Fruit fly (Drosophila melanogaster): ENCODE measurements around the gene AsnRS.

Gene AsnRS

dm6 chr2L:19155937-19156736 is 24.4 kb upstream of the AsnRS start (continued):
- TF ChIP-seq CG32006 (GFP tag; optimal IDR thresholded peaks at IDR 0.05) (no peak), eg (GFP tag; IDR thresholded peaks at IDR 0.05) (peak; percentile 70), ss (GFP tag; optimal IDR thresholded peaks at IDR 0.05) (peak; percentile 100), Hr38 (GFP tag; optimal IDR thresholded peaks at IDR 0.05) (no peak), Eip78C (GFP tag) (peak; percentile 90), CG6276 (GFP tag; optimal IDR thresholded peaks at IDR 0.05) (peak; percentile 62), Smox (GFP tag; optimal IDR thresholded peaks at IDR 0.05) (no peak), CG31627 (GFP tag; optimal IDR thresholded peaks at IDR 0.05) (no peak), CG1621 (tag; optimal IDR thresholded peaks at IDR 0.05) (peak; percentile 94), Hr4 (GFP tag; optimal IDR thresholded peaks at IDR 0.05) (peak; percentile 6)

- TF ChIP-seq Sox14 (GFP tag; optimal IDR thresholded peaks at IDR 0.05) (no peak), CG9139 (GFP tag; optimal IDR thresholded peaks at IDR 0.05) (peak; percentile 80), svp (GFP tag) (peak; percentile 87), Hr4 (GFP tag; optimal IDR thresholded peaks at IDR 0.05) (no peak), CG4318 (GFP tag; optimal IDR thresholded peaks at IDR 0.05) (no peak), CG32006 (GFP tag; optimal IDR thresholded peaks at IDR 0.05) (no peak), Hr39 (GFP tag; optimal IDR thresholded peaks at IDR 0.05) (no peak), dsx (GFP tag; optimal IDR thresholded peaks at IDR 0.05; ENCODE audit: poor library complexity, severe bottlenecking) (peak; percentile 71), CG31627 (GFP tag; optimal IDR thresholded peaks at IDR 0.05) (no peak), Lpt (GFP tag; optimal IDR thresholded peaks at IDR 0.05) (no peak), net (GFP tag; optimal IDR thresholded peaks at IDR 0.05) (peak; percentile 55), CG34406 (GFP tag; optimal IDR thresholded peaks at IDR 0.05) (no peak), lz (GFP tag; optimal IDR thresholded peaks at IDR 0.05) (no peak), achi (GFP tag; optimal IDR thresholded peaks at IDR 0.05) (no peak), CG6163 (GFP tag; IDR thresholded peaks at IDR 0.05) (0 out of 3 replicates have a peak, but pooled peaks have one; percentile 34), CG7368 (GFP tag; optimal IDR thresholded peaks at IDR 0.05) (no peak), spab (GFP tag; optimal IDR thresholded peaks at IDR 0.05) (peak; percentile 13), CG8632 (GFP tag; optimal IDR thresholded peaks at IDR 0.05) (no peak), CG6808 (GFP tag; optimal IDR thresholded peaks at IDR 0.05) (peak; percentile 51), ss (GFP tag; optimal IDR thresholded peaks at IDR 0.05) (peak; percentile 80 to 81), Hr38 (GFP tag; optimal IDR thresholded peaks at IDR 0.05) (no peak), OdsH (GFP tag; optimal IDR thresholded peaks at IDR 0.05) (no peak), fkh (GFP tag; optimal IDR thresholded peaks at IDR 0.05) (peak; percentile 74), Eip78C (GFP tag) (peak; percentile 80), CG10669 (GFP tag; optimal IDR thresholded peaks at IDR 0.05) (no peak), CG3919 (GFP tag; optimal IDR thresholded peaks at IDR 0.05) (peak; percentile 1)
Observed at dm6 chr2L:19154893-19155389, 23.2 kb upstream of the AsnRS start.

- TF ChIP-seq CG15336 (GFP tag; IDR thresholded peaks at IDR 0.05) (no peak), CG1621 (tag; optimal IDR thresholded peaks at IDR 0.05) (no peak), Sox102F (GFP tag; optimal IDR thresholded peaks at IDR 0.05) (no peak), Blimp-1 (GFP tag; optimal IDR thresholded peaks at IDR 0.05) (no peak), salr (GFP tag; optimal IDR thresholded peaks at IDR 0.05) (no peak), fd85E (GFP tag; optimal IDR thresholded peaks at IDR 0.05) (no peak), ss (GFP tag; optimal IDR thresholded peaks at IDR 0.05) (no peak), Eip93F (GFP tag; optimal IDR thresholded peaks at IDR 0.05) (no peak), Met (GFP tag; optimal IDR thresholded peaks at IDR 0.05) (no peak), CG10669 (GFP tag; optimal IDR thresholded peaks at IDR 0.05) (no peak), CG6808 (GFP tag; optimal IDR thresholded peaks at IDR 0.05) (no peak), Sox15 (GFP tag; optimal IDR thresholded peaks at IDR 0.05) (no peak), pdm3 (GFP tag; optimal IDR thresholded peaks at IDR 0.05) (no peak), lz (GFP tag; optimal IDR thresholded peaks at IDR 0.05) (no peak), CG16779 (tag; optimal IDR thresholded peaks at IDR 0.05) (no peak), CG11762 (GFP tag; optimal IDR thresholded peaks at IDR 0.05; ENCODE audit: insufficient read depth) (no peak), CG3032 (tag; optimal IDR thresholded peaks at IDR 0.05) (no peak), CG34406 (GFP tag; optimal IDR thresholded peaks at IDR 0.05) (no peak), Eip78C (GFP tag) (no peak), topi (GFP tag; optimal IDR thresholded peaks at IDR 0.05) (no peak)
Observed at dm6 chr2L:19146645-19147044, 14.9 kb upstream of the AsnRS start.

Data from whole organism, prepupa.